Fruit fly (Drosophila melanogaster) whole organism, embryonic: Measurements from ENCODE around the gene st.

ENCODE experiments used
- Ada2b ChIP-seq: fragments of 200-800 bp; sonication (Bioruptor generic); IDR thresholded peaks from 2 replicates; pipeline ENCODE4 v1.3.6; 2022; ENCODE audit warnings: missing biosample characterization, missing genetic modification characterization
- Atf3 ChIP-seq: fragments of 200-800 bp; sonication (Bioruptor generic); optimal IDR thresholded peaks from 3 replicates; lab custom pipeline; 2016; ENCODE audit warnings: missing biosample characterization, missing genetic modification characterization
- Awh ChIP-seq: fragments of 200-800 bp; sonication (Bioruptor generic); IDR thresholded peaks from 2 replicates; pipeline ENCODE4, ENCODE4 v1.3.6; 2022; ENCODE audit warnings: missing biosample characterization, missing genetic modification characterization
- Blimp-1 ChIP-seq: fragments of 200-800 bp; sonication (Bioruptor generic); optimal IDR thresholded peaks from 3 replicates; lab custom pipeline; 2018; ENCODE audit warnings: missing biosample characterization, missing genetic modification characterization, mild to moderate bottlenecking, moderate library complexity, missing genetic modification reagents
- CG10431 ChIP-seq: fragments of 200-800 bp; sonication (Bioruptor generic); optimal IDR thresholded peaks from 3 replicates; lab custom pipeline; 2018; ENCODE audit warnings: missing biosample characterization, mild to moderate bottlenecking, missing genetic modification characterization
- CG11504 ChIP-seq: fragments of 200-800 bp; sonication (Bioruptor generic); optimal IDR thresholded peaks from 3 replicates; lab custom pipeline; 2019; ENCODE audit warnings: missing biosample characterization, mild to moderate bottlenecking, missing genetic modification characterization, moderate library complexity
- CG12071 ChIP-seq: fragments of 200-800 bp; sonication (Bioruptor generic); optimal IDR thresholded peaks from 3 replicates; lab custom pipeline; 2018; ENCODE audit warnings: missing biosample characterization, mild to moderate bottlenecking, missing genetic modification characterization
- CG12219 ChIP-seq: fragments of 200-800 bp; sonication (Bioruptor generic); optimal IDR thresholded peaks from 3 replicates; lab custom pipeline; 2018; ENCODE audit warnings: missing biosample characterization, mild to moderate bottlenecking, missing genetic modification characterization
- CG13296 ChIP-seq: fragments of 200-800 bp; sonication (Bioruptor generic); optimal IDR thresholded peaks from 3 replicates; lab custom pipeline; 2018; ENCODE audit warnings: missing biosample characterization, mild to moderate bottlenecking, missing genetic modification characterization
- CG13424 ChIP-seq: fragments of 200-800 bp; sonication (Bioruptor generic); optimal IDR thresholded peaks from 2 replicates; lab custom pipeline; 2019; ENCODE audit warnings: missing biosample characterization, mild to moderate bottlenecking, missing genetic modification characterization, moderate library complexity
- CG13894 ChIP-seq: fragments of 200-800 bp; sonication (Bioruptor generic); optimal IDR thresholded peaks from 3 replicates; lab custom pipeline; 2018; ENCODE audit warnings: missing biosample characterization, mild to moderate bottlenecking, missing genetic modification characterization, moderate library complexity
- CG14441 ChIP-seq: fragments of 200-800 bp; sonication (Bioruptor generic); IDR thresholded peaks from 2 replicates; pipeline ENCODE4 v1.3.6; 2022; ENCODE audit warnings: missing biosample characterization, missing genetic modification characterization
- CG15269 ChIP-seq: fragments of 200-800 bp; sonication (Bioruptor generic); optimal IDR thresholded peaks from 2 replicates; lab custom pipeline; 2018; ENCODE audit warnings: missing biosample characterization, mild to moderate bottlenecking, missing genetic modification characterization, moderate library complexity
- CG15514 ChIP-seq: fragments of 200-800 bp; sonication (Bioruptor generic); optimal IDR thresholded peaks from 3 replicates; lab custom pipeline; 2017; ENCODE audit warnings: missing biosample characterization, missing genetic modification characterization, mild to moderate bottlenecking, moderate library complexity, missing genetic modification reagents
- CG16813 ChIP-seq: fragments of 200-800 bp; sonication (Bioruptor generic); IDR thresholded peaks from 3 replicates; pipeline ENCODE4 v1.3.6; 2022; ENCODE audit warnings: missing biosample characterization, missing genetic modification characterization; ENCODE audit not compliant: partially characterized antibody
- CG17359 ChIP-seq: fragments of 200-800 bp; sonication (Bioruptor generic); optimal IDR thresholded peaks from 3 replicates; lab custom pipeline; 2018; ENCODE audit warnings: missing biosample characterization, mild to moderate bottlenecking, missing genetic modification characterization, moderate library complexity
- CG31441 ChIP-seq: fragments of 200-800 bp; sonication (Bioruptor generic); IDR thresholded peaks from 2 replicates; pipeline ENCODE4 v1.3.6; 2022; ENCODE audit warnings: missing biosample characterization, missing genetic modification characterization
- CG34376 ChIP-seq: fragments of 200-800 bp; sonication (Bioruptor generic); optimal IDR thresholded peaks from 2 replicates; lab custom pipeline; 2018; ENCODE audit warnings: missing biosample characterization, mild to moderate bottlenecking, missing genetic modification characterization
- CG5953 ChIP-seq: fragments of 200-800 bp; sonication (Bioruptor generic); IDR thresholded peaks from 2 replicates; pipeline ENCODE4 v1.3.6; 2022; ENCODE audit warnings: missing biosample characterization, missing genetic modification characterization
- CG6765 ChIP-seq: fragments of 200-800 bp; sonication (Bioruptor generic); optimal IDR thresholded peaks from 3 replicates; lab custom pipeline; 2017; ENCODE audit warnings: missing biosample characterization, mild to moderate bottlenecking, missing genetic modification characterization
- CG8388 ChIP-seq: fragments of 200-800 bp; sonication (Bioruptor generic); optimal IDR thresholded peaks from 2 replicates; lab custom pipeline; 2019; ENCODE audit warnings: missing biosample characterization, mild to moderate bottlenecking, missing genetic modification characterization, moderate library complexity
- CG8924 ChIP-seq: fragments of 200-800 bp; optimal IDR thresholded peaks from 3 replicates; lab custom pipeline; 2019; ENCODE audit warnings: missing biosample characterization, mild to moderate bottlenecking, missing genetic modification characterization, moderate library complexity
- CG9727 ChIP-seq: fragments of 200-800 bp; sonication (Bioruptor generic); optimal IDR thresholded peaks from 3 replicates; lab custom pipeline; 2017; ENCODE audit warnings: missing biosample characterization, mild to moderate bottlenecking, missing genetic modification characterization
- Ets65A ChIP-seq: fragments of 200-800 bp; sonication (Bioruptor generic); peaks from one replicate; lab custom pipeline; 2016; ENCODE audit warnings: missing biosample characterization, missing genetic modification characterization
- Fer1 ChIP-seq: fragments of 200-800 bp; sonication (Bioruptor generic); optimal IDR thresholded peaks from 2 replicates; lab custom pipeline; 2017; ENCODE audit warnings: missing biosample characterization, mild to moderate bottlenecking, missing genetic modification characterization
- H15 ChIP-seq: fragments of 200-800 bp; sonication (Bioruptor generic); IDR thresholded peaks from 3 replicates; pipeline ENCODE4 v1.3.6; 2022; ENCODE audit warnings: missing biosample characterization, missing genetic modification characterization
- HLH3B ChIP-seq: fragments of 200-800 bp; sonication (Bioruptor generic); IDR thresholded peaks from 2 replicates; pipeline ENCODE4 v1.3.6; 2022; ENCODE audit warnings: missing biosample characterization, missing genetic modification characterization
- HmgD ChIP-seq: fragments of 200-800 bp; sonication (Bioruptor generic); optimal IDR thresholded peaks from 3 replicates; lab custom pipeline; 2016; ENCODE audit warnings: missing biosample characterization, missing genetic modification characterization
- Hr39 ChIP-seq: fragments of >200 bp; optimal IDR thresholded peaks from 2 replicates; lab custom pipeline; 2017
- Lhr ChIP-seq: fragments of 200-800 bp; sonication (Bioruptor generic); optimal IDR thresholded peaks from 3 replicates; lab custom pipeline; 2017; ENCODE audit warnings: mild to moderate bottlenecking, missing biosample characterization, missing genetic modification reagents, missing genetic modification characterization
- MBD-R2 ChIP-seq: fragments of 200-800 bp; sonication (Bioruptor generic); IDR thresholded peaks from 2 replicates; pipeline ENCODE4 v1.3.6; 2022; ENCODE audit warnings: missing biosample characterization, missing genetic modification characterization
- Med ChIP-seq: fragments of 200-800 bp; sonication (Bioruptor generic); peaks from one replicate; lab custom pipeline; 2016; ENCODE audit warnings: missing biosample characterization, missing genetic modification characterization, mild to moderate bottlenecking, inconsistent platforms, moderate library complexity
- Nf-YC ChIP-seq: fragments of 200-800 bp; optimal IDR thresholded peaks from 3 replicates; lab custom pipeline; 2019; ENCODE audit warnings: missing biosample characterization, mild to moderate bottlenecking, missing genetic modification characterization, moderate library complexity
- Ssrp ChIP-seq: fragments of 200-800 bp; sonication (Bioruptor generic); optimal IDR thresholded peaks from 2 replicates; lab custom pipeline; 2018; ENCODE audit warnings: missing biosample characterization, mild to moderate bottlenecking, missing genetic modification characterization, moderate library complexity
- Xbp1 ChIP-seq: fragments of 200-800 bp; sonication (Bioruptor generic); optimal IDR thresholded peaks from 3 replicates; lab custom pipeline; 2016; ENCODE audit warnings: missing biosample characterization, mild to moderate bottlenecking, missing genetic modification characterization
- ase ChIP-seq: fragments of 200-800 bp; sonication (Bioruptor generic); IDR thresholded peaks from 3 replicates; pipeline ENCODE4 v1.3.6; 2022; ENCODE audit warnings: missing biosample characterization, missing genetic modification characterization
- cato ChIP-seq: fragments of 200-800 bp; sonication (Bioruptor generic); optimal IDR thresholded peaks from 2 replicates; lab custom pipeline; 2016; ENCODE audit warnings: missing biosample characterization, missing genetic modification characterization, borderline replicate concordance
- chif ChIP-seq, 2 experiments: fragments of 200-800 bp; sonication (Bioruptor generic); optimal IDR thresholded peaks; 3 replicates each; lab custom pipeline; 2016; ENCODE audit warnings: missing biosample characterization in 2 of 2, missing genetic modification characterization in 2 of 2
- da ChIP-seq: fragments of 200-800 bp; sonication (Bioruptor generic); optimal IDR thresholded peaks from 2 replicates; lab custom pipeline; 2016; ENCODE audit warnings: missing biosample characterization, missing genetic modification characterization
- esg ChIP-seq: fragments of 200-800 bp; sonication (Bioruptor generic); conservative IDR thresholded peaks from 2 replicates; pipeline ENCODE4 v1.3.6; 2022; ENCODE audit warnings: missing biosample characterization, missing genetic modification characterization
- eyg ChIP-seq: fragments of 200-800 bp; sonication (Bioruptor generic); optimal IDR thresholded peaks from 3 replicates; lab custom pipeline; 2016; ENCODE audit warnings: missing biosample characterization, missing genetic modification characterization
- hkb ChIP-seq, 2 experiments: fragments of 200-800 bp in 1 of 2; fragments of >200 bp in 1 of 2; sonication (Bioruptor generic) in 1 of 2; IDR thresholded peaks in 1 of 2; optimal IDR thresholded peaks in 1 of 2; 2 replicates each; pipeline versions ENCODE4 v1.3.6 to Lab custom; 2017 to 2022; ENCODE audit warnings: missing biosample characterization in 1 of 2, missing genetic modification characterization in 1 of 2
- hth ChIP-seq: fragments of >200 bp; optimal IDR thresholded peaks from 2 replicates; lab custom pipeline; 2017; ENCODE audit warnings: inconsistent platforms
- lab ChIP-seq: fragments of 200-800 bp; sonication (Bioruptor generic); optimal IDR thresholded peaks from 3 replicates; lab custom pipeline; 2017; ENCODE audit warnings: missing biosample characterization, missing genetic modification characterization, mild to moderate bottlenecking, moderate library complexity, missing genetic modification reagents
- phol ChIP-seq: fragments of 200-800 bp; sonication (Bioruptor generic); optimal IDR thresholded peaks from 3 replicates; lab custom pipeline; 2018; ENCODE audit warnings: missing biosample characterization, mild to moderate bottlenecking, missing genetic modification characterization, moderate library complexity
- sisA ChIP-seq: fragments of 200-800 bp; sonication (Bioruptor generic); IDR thresholded peaks from 2 replicates; pipeline ENCODE4 v1.3.6; 2022; ENCODE audit warnings: missing biosample characterization, missing genetic modification characterization
- tap ChIP-seq: fragments of 200-800 bp; optimal IDR thresholded peaks from 3 replicates; lab custom pipeline; 2019; ENCODE audit warnings: missing biosample characterization, mild to moderate bottlenecking, missing genetic modification characterization, moderate library complexity
- ttk ChIP-seq: fragments of 200-800 bp; sonication (Bioruptor generic); IDR thresholded peaks from 2 replicates; pipeline ENCODE4 v2.1.2; 2022; ENCODE audit warnings: missing biosample characterization, missing genetic modification characterization
- unpg ChIP-seq: fragments of 200-800 bp; sonication (Bioruptor generic); optimal IDR thresholded peaks from 3 replicates; lab custom pipeline; 2018; ENCODE audit warnings: missing biosample characterization, mild to moderate bottlenecking, missing genetic modification characterization, moderate library complexity
- zen ChIP-seq: fragments of 200-800 bp; sonication (Bioruptor generic); optimal IDR thresholded peaks from 3 replicates; lab custom pipeline; 2018; ENCODE audit warnings: missing biosample characterization, mild to moderate bottlenecking, missing genetic modification characterization, moderate library complexity

The st gene

DNA sequence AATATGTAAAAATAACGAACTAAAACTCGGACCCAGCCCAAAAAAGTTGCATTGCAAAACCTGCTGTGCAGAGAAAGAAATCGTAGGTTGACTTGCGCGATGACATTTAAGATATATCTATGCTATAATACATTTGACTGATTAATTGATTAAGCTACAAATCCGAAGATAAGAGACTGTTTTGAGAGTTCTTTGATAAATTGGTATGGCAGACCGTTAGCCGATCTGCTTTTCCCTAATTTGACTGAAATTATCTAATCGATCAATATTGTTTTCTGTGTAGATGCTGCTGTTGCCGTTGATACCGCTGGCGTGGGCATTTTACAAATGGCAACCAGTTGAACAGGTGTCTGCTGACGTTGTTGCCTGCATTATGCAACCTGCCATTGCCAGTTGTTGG lies 15.3 kb upstream of the st start (continued):
- peak; percentile 63 for TF ChIP-seq CG13424
- TF ChIP-seq MBD-R2 (GFP tag; lab: Robert Waterston, UW): no peak
- TF ChIP-seq CG15514: no peak
- peak; percentile 6 for TF ChIP-seq Fer1 (GFP tag; lab: Kevin White, UChicago)
- peak; percentile 36; the same call in 1 of the 2 replicates for TF ChIP-seq Awh
- TF ChIP-seq hth (lab: Kevin White, UChicago): no peak
- TF ChIP-seq CG9727 (GFP tag; lab: Kevin White, UChicago): no peak
- peak; percentile 36; the same call in 1 of the 2 replicates for TF ChIP-seq sisA
- peak; percentile 81 for TF ChIP-seq Med (GFP tag; lab: Kevin White, UChicago)
- peak; percentile 21 for TF ChIP-seq CG13296
- peak; percentile 12 for TF ChIP-seq CG12071
- TF ChIP-seq CG17359 (tag; lab: Kevin White, UChicago): peak; percentile 38
- TF ChIP-seq HLH3B: 0 out of 2 replicates have a peak, but pooled peaks have one; percentile 17
- TF ChIP-seq H15: 0 out of 3 replicates have a peak, but pooled peaks have one; percentile 8
- TF ChIP-seq hkb (optimal IDR thresholded peaks at IDR 0.05; lab: Kevin White, UChicago): no peak
- TF ChIP-seq hkb (GFP tag; IDR thresholded peaks at IDR 0.05; lab: Robert Waterston, UW): peak; percentile 58
- TF ChIP-seq chif (GFP tag; optimal IDR thresholded peaks at IDR 0.05; lab: Kevin White, UChicago): peak in 1 of 2 experiments; percentile 16
- no peak for TF ChIP-seq CG16813 (GFP tag; lab: Robert Waterston, UW)
- no peak for TF ChIP-seq CG6765 (GFP tag; lab: Kevin White, UChicago)
- TF ChIP-seq CG34376 (GFP tag; lab: Kevin White, UChicago): no peak
- no peak for TF ChIP-seq Blimp-1 (GFP tag; lab: Kevin White, UChicago)
- TF ChIP-seq lab (GFP tag; lab: Kevin White, UChicago): peak; percentile 33
- TF ChIP-seq CG15269 (tag; lab: Kevin White, UChicago): peak; percentile 47
- no peak for TF ChIP-seq CG13894
- TF ChIP-seq zen (tag; lab: Kevin White, UChicago): no peak
- TF ChIP-seq Lhr (GFP tag; lab: Kevin White, UChicago): no peak
- TF ChIP-seq da (GFP tag; lab: Kevin White, UChicago): no peak
- no peak for TF ChIP-seq eyg (GFP tag; lab: Kevin White, UChicago)
- no peak for TF ChIP-seq HmgD (GFP tag; lab: Kevin White, UChicago)
- peak; percentile 75 for TF ChIP-seq Ets65A
- TF ChIP-seq CG8924: peak; percentile 33
- TF ChIP-seq Ada2b: no peak; the same call in 1 of the 2 replicates
- no peak for TF ChIP-seq cato (GFP tag; lab: Kevin White, UChicago)
- peak; percentile 68 for TF ChIP-seq CG11504 (tag; lab: Kevin White, UChicago)
- TF ChIP-seq CG5953 (GFP tag; lab: Robert Waterston, UW): 0 out of 2 replicates have a peak, but pooled peaks have one; percentile 37
- TF ChIP-seq CG8388 (GFP tag; lab: Kevin White, UChicago): peak; percentile 9
- peak; percentile 52 for TF ChIP-seq ttk (GFP tag; lab: Robert Waterston, UW)
- peak; percentile 50; the same call in 1 of the 2 replicates for TF ChIP-seq CG14441
- TF ChIP-seq esg (GFP tag; lab: Robert Waterston, UW): 0 out of 2 replicates have a peak, but pooled peaks have one; percentile 4
- 0 out of 3 replicates have a peak, but pooled peaks have one; percentile 12 for TF ChIP-seq ase (GFP tag; lab: Robert Waterston, UW)
- TF ChIP-seq Xbp1: peak; percentile 5
- peak; percentile 51 for TF ChIP-seq unpg (GFP tag; lab: Kevin White, UChicago)
- peak; percentile 52 for TF ChIP-seq phol (tag; lab: Kevin White, UChicago)
- no peak for TF ChIP-seq Atf3 (GFP tag; lab: Kevin White, UChicago)
- peak; percentile 53 for TF ChIP-seq CG12219 (GFP tag; lab: Kevin White, UChicago)
- peak; percentile 26 for TF ChIP-seq tap
- peak; percentile 30 for TF ChIP-seq Ssrp (tag; lab: Kevin White, UChicago)
- TF ChIP-seq CG10431 (GFP tag; lab: Kevin White, UChicago): no peak
- peak; percentile 14 for TF ChIP-seq Nf-YC
- TF ChIP-seq Hr39 (lab: Kevin White, UChicago): no peak
- TF ChIP-seq CG31441: peak; percentile 55; the same call in 1 of the 2 replicates
